Fruit fly (Drosophila melanogaster) whole organism, wandering third instar larva: ENCODE results near the gene bocks.

Experiments
- Abd-B ChIP-seq: fragments of >200 bp; optimal IDR thresholded peaks from 2 replicates; lab custom pipeline; 2017; ENCODE audit warnings: missing biosample characterization, missing genetic modification characterization
- CG32264 ChIP-seq: fragments of 200-800 bp; sonication (Bioruptor generic); optimal IDR thresholded peaks from 2 replicates; lab custom pipeline; 2016; ENCODE audit warnings: missing biosample characterization, missing genetic modification characterization
- CG9705 ChIP-seq: fragments of 200-800 bp; sonication (Bioruptor generic); optimal IDR thresholded peaks from 2 replicates; lab custom pipeline; 2018; ENCODE audit warnings: missing biosample characterization, mild to moderate bottlenecking, missing genetic modification characterization
- CrebA ChIP-seq: fragments of 200-800 bp; sonication (Bioruptor generic); optimal IDR thresholded peaks from 2 replicates; lab custom pipeline; 2016; ENCODE audit warnings: missing biosample characterization, mild to moderate bottlenecking, missing genetic modification characterization, borderline replicate concordance
- Dfd ChIP-seq: fragments of >200 bp; optimal IDR thresholded peaks from 2 replicates; lab custom pipeline; 2017; ENCODE audit warnings: missing biosample characterization, missing genetic modification characterization
- Dif ChIP-seq: fragments of 200-275, 200-300 bp; sonication (Bioruptor generic); optimal IDR thresholded peaks from 2 replicates; lab custom pipeline; 2018; ENCODE audit warnings: missing biosample characterization, missing genetic modification characterization; ENCODE audit not compliant: partially characterized antibody
- GATAd ChIP-seq: sonication (Bioruptor generic); optimal IDR thresholded peaks from 2 replicates; lab custom pipeline; 2016; ENCODE audit warnings: missing biosample characterization, missing genetic modification characterization
- HLH106 ChIP-seq: fragments of 200-800 bp; optimal IDR thresholded peaks from 3 replicates; lab custom pipeline; 2019; ENCODE audit warnings: missing biosample characterization, mild to moderate bottlenecking, missing genetic modification characterization, moderate library complexity
- Hnf4 ChIP-seq: fragments of 200-800 bp; sonication (Bioruptor generic); optimal IDR thresholded peaks from 2 replicates; lab custom pipeline; 2016; ENCODE audit warnings: missing biosample characterization, mild to moderate bottlenecking, missing genetic modification characterization
- Hr78 ChIP-seq: fragments of >200 bp; optimal IDR thresholded peaks from 2 replicates; lab custom pipeline; 2017; ENCODE audit warnings: missing biosample characterization, missing genetic modification characterization
- Hr83 ChIP-seq: fragments of 200-300 bp; sonication (Bioruptor generic); optimal IDR thresholded peaks from 2 replicates; lab custom pipeline; 2016; ENCODE audit warnings: missing biosample characterization, mild to moderate bottlenecking, missing genetic modification characterization, moderate library complexity; ENCODE audit not compliant: poor library complexity, severe bottlenecking
- Jra ChIP-seq: sonication (Bioruptor generic); optimal IDR thresholded peaks from 2 replicates; lab custom pipeline; 2016; ENCODE audit warnings: missing biosample characterization, missing genetic modification characterization
- Mio ChIP-seq: sonication (Bioruptor generic); optimal IDR thresholded peaks from 2 replicates; lab custom pipeline; 2016; ENCODE audit warnings: missing biosample characterization, missing genetic modification characterization
- Myc ChIP-seq: fragments of >200 bp; optimal IDR thresholded peaks from 2 replicates; lab custom pipeline; 2017
- N ChIP-seq: fragments of >200 bp; optimal IDR thresholded peaks from 2 replicates; lab custom pipeline; 2018; ENCODE audit warnings: missing biosample characterization, missing external identifiers, missing genetic modification characterization
- OdsH ChIP-seq: fragments of 200-800 bp; sonication (Bioruptor generic); optimal IDR thresholded peaks from 2 replicates; lab custom pipeline; 2016; ENCODE audit warnings: missing biosample characterization, mild to moderate bottlenecking, missing genetic modification characterization
- Rel ChIP-seq, 2 experiments: fragments of 200-800 bp; sonication (Bioruptor generic) in 1 of 2; optimal IDR thresholded peaks; 2 replicates in 1 of 2; 3 replicates in 1 of 2; lab custom pipeline; 2016 to 2019; ENCODE audit warnings: mild to moderate bottlenecking in 2 of 2, missing biosample characterization in 2 of 2, missing genetic modification characterization in 2 of 2, moderate library complexity in 1 of 2
- Sp1 ChIP-seq: fragments of 200-800 bp; sonication (Bioruptor generic); optimal IDR thresholded peaks from 3 replicates; lab custom pipeline; 2019; ENCODE audit warnings: missing biosample characterization, mild to moderate bottlenecking, missing genetic modification characterization, moderate library complexity
- Vsx2 ChIP-seq: fragments of 200-300, 225-300 bp; sonication (Bioruptor generic); optimal IDR thresholded peaks from 2 replicates; lab custom pipeline; 2018; ENCODE audit warnings: missing biosample characterization, missing genetic modification characterization; ENCODE audit not compliant: partially characterized antibody
- br ChIP-seq: fragments of 200-800 bp; sonication (Bioruptor generic); optimal IDR thresholded peaks from 2 replicates; lab custom pipeline; 2016; ENCODE audit warnings: missing biosample characterization, missing genetic modification characterization
- brk ChIP-seq: fragments of 200-800 bp; sonication (Bioruptor generic); optimal IDR thresholded peaks from 2 replicates; lab custom pipeline; 2016; ENCODE audit warnings: missing biosample characterization, mild to moderate bottlenecking, missing genetic modification characterization
- dl ChIP-seq, 2 experiments: fragments of 175-275, 200-275 bp in 1 of 2; fragments of 200-275 bp in 1 of 2; sonication (Bioruptor generic); optimal IDR thresholded peaks; lab custom pipeline; 2018; ENCODE audit warnings: mild to moderate bottlenecking in 2 of 2, missing biosample characterization in 2 of 2, missing genetic modification characterization in 2 of 2, moderate library complexity in 2 of 2; ENCODE audit not compliant: partially characterized antibody in 2 of 2, insufficient read depth in 1 of 2
- dmrt93B ChIP-seq: fragments of 200-800 bp; sonication (Bioruptor generic); optimal IDR thresholded peaks from 2 replicates; lab custom pipeline; 2018; ENCODE audit warnings: missing biosample characterization, mild to moderate bottlenecking, missing genetic modification characterization
- dsf ChIP-seq: sonication (Bioruptor generic); optimal IDR thresholded peaks from 2 replicates; lab custom pipeline; 2016; ENCODE audit warnings: missing biosample characterization, missing genetic modification characterization, borderline replicate concordance
- ey ChIP-seq: fragments of 200-800 bp; sonication (Bioruptor generic); optimal IDR thresholded peaks from 2 replicates; lab custom pipeline; 2016; ENCODE audit warnings: missing biosample characterization, missing genetic modification characterization
- foxo ChIP-seq, 2 experiments: fragments of 200-800 bp; sonication (Bioruptor generic); optimal IDR thresholded peaks; 2 replicates in 1 of 2; 3 replicates in 1 of 2; lab custom pipeline; 2016 to 2017; ENCODE audit warnings: missing biosample characterization in 2 of 2, missing genetic modification characterization in 2 of 2
- fru ChIP-seq: fragments of 200-800 bp; sonication (Bioruptor generic); optimal IDR thresholded peaks from 3 replicates; lab custom pipeline; 2016; ENCODE audit warnings: missing biosample characterization, mild to moderate bottlenecking, missing genetic modification characterization
- h ChIP-seq: fragments of 200-800 bp; sonication (Bioruptor generic); optimal IDR thresholded peaks from 3 replicates; lab custom pipeline; 2016; ENCODE audit warnings: missing biosample characterization, mild to moderate bottlenecking, missing genetic modification characterization
- jim ChIP-seq: fragments of 175-275, 200-325 bp; sonication (Bioruptor generic); optimal IDR thresholded peaks from 2 replicates; lab custom pipeline; 2016; ENCODE audit warnings: missing biosample characterization, mild to moderate bottlenecking, missing genetic modification characterization
- lola ChIP-seq: fragments of >200 bp; optimal IDR thresholded peaks from 2 replicates; lab custom pipeline; 2017; ENCODE audit warnings: missing biosample characterization, missing genetic modification characterization
- pan ChIP-seq: fragments of >200 bp; optimal IDR thresholded peaks from 2 replicates; lab custom pipeline; 2017
- psq ChIP-seq: fragments of 200-800 bp; sonication (Bioruptor generic); optimal IDR thresholded peaks from 3 replicates; lab custom pipeline; 2017; ENCODE audit warnings: missing biosample characterization, mild to moderate bottlenecking, missing genetic modification characterization, moderate library complexity
- rgr ChIP-seq: fragments of 200-800 bp; sonication (Bioruptor generic); optimal IDR thresholded peaks from 3 replicates; lab custom pipeline; 2016; ENCODE audit warnings: missing biosample characterization, mild to moderate bottlenecking, missing genetic modification characterization
- sage ChIP-seq: fragments of 200-800 bp; sonication (Bioruptor generic); optimal IDR thresholded peaks from 2 replicates; lab custom pipeline; 2016; ENCODE audit warnings: missing biosample characterization, mild to moderate bottlenecking, missing genetic modification characterization
- sv ChIP-seq: fragments of 200-800 bp; sonication (Bioruptor generic); optimal IDR thresholded peaks from 3 replicates; lab custom pipeline; 2016; ENCODE audit warnings: missing biosample characterization, missing genetic modification characterization
- tai ChIP-seq: sonication (Bioruptor generic); optimal IDR thresholded peaks from 2 replicates; lab custom pipeline; 2016; ENCODE audit warnings: missing biosample characterization, missing genetic modification characterization
- usp ChIP-seq: fragments of >200 bp; optimal IDR thresholded peaks from 2 replicates; lab custom pipeline; 2017; ENCODE audit warnings: missing biosample characterization, missing genetic modification characterization
- woc ChIP-seq: sonication (Bioruptor generic); optimal IDR thresholded peaks from 2 replicates; lab custom pipeline; 2016; ENCODE audit warnings: missing biosample characterization, mild to moderate bottlenecking, missing genetic modification characterization

The bocks gene

DNA sequence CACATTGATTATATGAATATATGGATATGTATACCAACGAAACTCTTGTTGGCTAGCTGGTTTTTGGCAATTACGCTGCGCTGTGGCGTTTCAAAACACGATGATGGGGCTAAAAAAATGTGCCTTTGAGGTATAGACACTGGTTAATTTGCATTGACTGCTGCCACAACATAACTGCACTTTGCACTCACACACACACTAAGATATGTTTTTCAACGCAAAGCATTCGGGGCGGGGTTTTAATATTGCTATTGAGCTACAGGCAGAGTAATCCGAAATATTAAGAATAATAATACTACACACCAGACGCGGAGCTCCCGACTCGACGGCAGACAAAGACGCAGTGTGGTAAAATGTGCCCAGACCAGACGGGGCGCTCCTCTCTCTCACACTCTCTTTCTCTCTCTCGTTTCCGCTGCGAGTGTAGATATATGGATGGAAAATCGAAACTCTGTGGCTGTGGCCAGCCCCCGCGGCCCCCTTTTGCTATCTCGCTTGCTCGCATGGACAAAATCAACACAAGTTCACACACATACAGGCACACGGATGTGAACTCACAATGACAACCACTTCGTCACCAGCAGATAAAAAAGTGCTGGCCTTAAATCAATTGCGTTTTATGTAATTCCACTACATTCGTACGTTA, 39.7 kb downstream of the bocks start (continued):
- TF ChIP-seq foxo (GFP tag; optimal IDR thresholded peaks at IDR 0.05; lab: Kevin White, UChicago) (peak in 1 of 2 experiments; percentile 58), woc (GFP tag; lab: Kevin White, UChicago) (peak; percentile 24), Abd-B (GFP tag; lab: Kevin White, UChicago) (no peak), Sp1 (peak; percentile 56)

DNA sequence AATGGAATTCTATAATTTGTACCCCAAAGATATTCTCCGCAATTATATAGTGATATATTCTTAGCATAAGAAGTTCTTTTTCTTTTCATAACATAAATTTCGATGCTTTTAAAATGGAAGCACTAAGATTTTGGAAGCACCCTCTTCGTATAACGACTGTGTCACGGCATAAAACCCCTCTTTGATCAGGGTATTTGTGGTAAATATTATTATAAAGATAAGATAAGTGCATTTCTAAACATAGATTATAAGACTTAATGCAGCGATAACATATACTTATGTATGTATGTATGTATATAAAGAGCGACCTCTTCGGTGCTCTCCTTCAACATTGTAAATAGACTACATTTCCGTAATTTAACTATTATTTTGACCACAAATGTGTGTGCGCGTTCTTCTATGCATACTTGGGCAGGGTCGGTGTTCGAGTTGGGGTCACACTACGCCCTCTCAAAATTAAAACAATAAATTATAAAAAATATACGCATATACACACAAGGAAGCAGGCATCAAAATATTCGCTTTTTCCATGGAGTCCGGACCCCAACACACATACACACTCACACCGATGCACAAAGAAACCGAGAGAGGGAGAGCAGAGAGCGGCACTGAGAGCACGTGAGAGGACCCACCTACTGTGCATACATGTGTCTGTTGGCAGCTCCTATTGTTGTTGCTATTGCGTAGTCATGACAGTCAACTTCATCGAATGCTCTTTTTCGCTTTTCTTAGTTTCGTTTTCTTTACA, 40.4 kb downstream of the bocks start:
- TF ChIP-seq Dfd (no peak), Hr83 (GFP tag; lab: Kevin White, UChicago) (peak; percentile 91), Dif (GFP tag; lab: Kevin White, UChicago) (peak; percentile 100), lola (GFP tag; lab: Kevin White, UChicago) (no peak), ey (GFP tag; lab: Kevin White, UChicago) (no peak), sage (GFP tag; lab: Kevin White, UChicago) (peak; percentile 66), brk (peak; percentile 24), tai (GFP tag; lab: Kevin White, UChicago) (no peak), h (GFP tag; lab: Kevin White, UChicago) (peak; percentile 30), Rel (GFP tag; optimal IDR thresholded peaks at IDR 0.05; lab: Kevin White, UChicago) (peak; percentile 64), Rel (tag; optimal IDR thresholded peaks at IDR 0.05; lab: Kevin White, UChicago) (no peak), fru (GFP tag; lab: Kevin White, UChicago) (no peak), Hr78 (GFP tag; lab: Kevin White, UChicago) (no peak), dmrt93B (GFP tag; lab: Kevin White, UChicago) (no peak), Jra (GFP tag; lab: Kevin White, UChicago) (peak; percentile 31), Myc (lab: Kevin White, UChicago) (no peak), Abd-B (GFP tag; lab: Kevin White, UChicago) (no peak), foxo (GFP tag; optimal IDR thresholded peaks at IDR 0.05; lab: Kevin White, UChicago) (no peak), CG9705 (GFP tag; lab: Kevin White, UChicago) (no peak), N (peak; percentile 56), OdsH (GFP tag; lab: Kevin White, UChicago) (peak; percentile 23), CG32264 (GFP tag; lab: Kevin White, UChicago) (peak; percentile 16), pan (no peak), rgr (GFP tag; lab: Kevin White, UChicago) (peak; percentile 10), Hnf4 (GFP tag; lab: Kevin White, UChicago) (peak; percentile 70), CrebA (GFP tag; lab: Kevin White, UChicago) (no peak), usp (no peak), Vsx2 (GFP tag; lab: Kevin White, UChicago) (peak; percentile 98), jim (GFP tag; lab: Kevin White, UChicago) (no peak), HLH106 (tag; lab: Kevin White, UChicago) (no peak), dl (GFP tag; optimal IDR thresholded peaks at IDR 0.05; lab: Kevin White, UChicago; ENCODE audit: insufficient read depth in 1 of 2, partially characterized antibody in 2 of 2) (peak; percentile 99), br (GFP tag; lab: Kevin White, UChicago) (peak; percentile 26), sv (no peak), psq (GFP tag; lab: Kevin White, UChicago) (no peak), GATAd (GFP tag; lab: Kevin White, UChicago) (no peak), Mio (GFP tag; lab: Kevin White, UChicago) (no peak), dsf (GFP tag; lab: Kevin White, UChicago) (no peak), Sp1 (no peak), woc (GFP tag; lab: Kevin White, UChicago) (no peak)
- TF ChIP-seq, all 38 proteins: peak for 15
